Worm (Caenorhabditis elegans): ENCODE measurements around the gene grl-31.
A peak's percentile ranks its signal among the peaks of the same experiment; 100 is the strongest.
"Not testable (repeated sequence)": the region's sequence is repeated elsewhere in the genome, so short reads cannot be mapped to it uniquely, and the experiment has no call there.

grl-31 gene

ce11 chrV:3557422-3557821 lies at the start of gene grl-31:
Gene grl-31 (minus strand): TSS chrV:3557778.
- TF ChIP-seq lim-7 (GFP tag; IDR thresholded peaks at IDR 0.05): peak; percentile 21; the same call in 1 of the 2 replicates
- TF ChIP-seq set-16 (GFP tag; IDR thresholded peaks at IDR 0.05): peak; percentile 51
- TF ChIP-seq nhr-6 (tag; optimal IDR thresholded peaks at IDR 0.05): no peak

- TF ChIP-seq hlh-30 (tag; optimal IDR thresholded peaks at IDR 0.05; ENCODE audit: insufficient read depth) (peak; percentile 7), nhr-28 (tag; optimal IDR thresholded peaks at IDR 0.05) (peak; percentile 80), php-3 (GFP tag; IDR thresholded peaks at IDR 0.05) (no peak)
These were observed 48.8 kb upstream of the grl-31 start for ce11 chrV:3606391-3606790.

- TF ChIP-seq ztf-11 (tag; optimal IDR thresholded peaks at IDR 0.05) (no peak), nhr-76 (tag; optimal IDR thresholded peaks at IDR 0.05) (no peak), egl-43 (GFP tag; IDR thresholded peaks at IDR 0.05) (no peak), nhr-111 (GFP tag; optimal IDR thresholded peaks at IDR 0.05) (no peak), cey-2 (tag; optimal IDR thresholded peaks at IDR 0.05; ENCODE audit: borderline replicate concordance, insufficient read depth) (no peak)
These were observed 47.7 kb upstream of the grl-31 start, which contains the start of gene T22F3.8 for ce11 chrV:3605325-3605724. Gene T22F3.8 (minus strand): TSS chrV:3605425.

- TF ChIP-seq unc-130 (GFP tag; optimal IDR thresholded peaks at IDR 0.05) (no peak), lin-39 (tag; optimal IDR thresholded peaks at IDR 0.05) (no peak), Y105C5A.15 (GFP tag; IDR thresholded peaks at IDR 0.05) (no peak), fkh-10 (GFP tag; optimal IDR thresholded peaks at IDR 0.05) (no peak), F37D6.2 (tag; optimal IDR thresholded peaks at IDR 0.05) (no peak), lin-1 (GFP tag; IDR thresholded peaks at IDR 0.05) (no peak), ces-1 (GFP tag; optimal IDR thresholded peaks at IDR 0.05) (no peak), D1046.2 (GFP tag; IDR thresholded peaks at IDR 0.05) (no peak), Y75B8A.6 (GFP tag; IDR thresholded peaks at IDR 0.05) (no peak), F26F4.8 (GFP tag; conservative IDR thresholded peaks at IDR 0.05) (no peak), lim-7 (GFP tag; IDR thresholded peaks at IDR 0.05) (no peak), gei-8 (GFP tag; optimal IDR thresholded peaks at IDR 0.05) (no peak), php-3 (GFP tag; IDR thresholded peaks at IDR 0.05) (no peak), lin-38 (GFP tag; IDR thresholded peaks at IDR 0.05) (no peak), mdl-1 (tag; optimal IDR thresholded peaks at IDR 0.05) (no peak), arid-1 (GFP tag; conservative IDR thresholded peaks at IDR 0.05) (no peak), tra-1 (GFP tag; IDR thresholded peaks at IDR 0.05) (no peak)
These were observed 43.0 kb upstream of the grl-31 start, which contains the start of gene T22F3.7 for ce11 chrV:3600570-3600969. Gene T22F3.7 (minus strand): TSS chrV:3600670.

- TF ChIP-seq Y105C5A.15 (GFP tag; IDR thresholded peaks at IDR 0.05); nhr-25 (tag; optimal IDR thresholded peaks at IDR 0.05; ENCODE audit: borderline replicate concordance, insufficient read depth); ceh-28 (tag; optimal IDR thresholded peaks at IDR 0.05): not testable (repeated sequence)
These were observed 39.5 kb upstream of the grl-31 start, which contains the start of gene srh-212 for ce11 chrV:3597052-3597451. Gene srh-212 (minus strand): TSS chrV:3597152.

ce11 chrV:3594936-3595335 lies 37.4 kb upstream of the grl-31 start, which contains the start of gene srh-213:
Gene srh-213 (minus strand): TSS chrV:3595036.
- TF ChIP-seq skn-1 (tag; optimal IDR thresholded peaks at IDR 0.05): no peak
- TF ChIP-seq madf-5 (GFP tag; IDR thresholded peaks at IDR 0.05): no peak
- no peak for TF ChIP-seq daf-12 (tag; optimal IDR thresholded peaks at IDR 0.05)
- no peak for TF ChIP-seq madf-9 (GFP tag; conservative IDR thresholded peaks at IDR 0.05)
- TF ChIP-seq lin-38 (GFP tag; IDR thresholded peaks at IDR 0.05): no peak
- no peak for TF ChIP-seq ceh-28 (tag; optimal IDR thresholded peaks at IDR 0.05)
- no peak for TF ChIP-seq arid-1 (GFP tag; conservative IDR thresholded peaks at IDR 0.05)
- TF ChIP-seq zfp-3 (GFP tag; conservative IDR thresholded peaks at IDR 0.05): no peak
- peak; percentile 84 for TF ChIP-seq aha-1 (tag)
